Fruit fly (Drosophila melanogaster) whole organism, prepupa: ENCODE data around the gene Hayan.

Experiments used
- Blimp-1 ChIP-seq: fragments of 200-800 bp; sonication (Bioruptor generic); optimal IDR thresholded peaks from 3 replicates; lab custom pipeline; 2017; ENCODE audit warnings: missing biosample characterization, missing genetic modification characterization, mild to moderate bottlenecking, moderate library complexity, missing genetic modification reagents
- CG10631 ChIP-seq: fragments of 200-800 bp; sonication (Bioruptor generic); optimal IDR thresholded peaks from 2 replicates; lab custom pipeline; 2016; ENCODE audit warnings: missing biosample characterization, missing genetic modification characterization
- CG11294 ChIP-seq: fragments of 200-800 bp; sonication (Bioruptor generic); IDR thresholded peaks from 2 replicates; pipeline ENCODE4 v1.3.6; 2022; ENCODE audit warnings: missing biosample characterization, missing genetic modification characterization
- CG11762 ChIP-seq: fragments of 200-800 bp; sonication (Bioruptor generic); optimal IDR thresholded peaks from 3 replicates; lab custom pipeline; 2016; ENCODE audit warnings: missing biosample characterization, missing genetic modification characterization; ENCODE audit not compliant: insufficient read depth
- CG11902 ChIP-seq: fragments of 200-800 bp; sonication (Bioruptor generic); optimal IDR thresholded peaks from 3 replicates; lab custom pipeline; 2016; ENCODE audit warnings: missing biosample characterization, missing genetic modification characterization
- CG15336 ChIP-seq: fragments of 200-800 bp; sonication (Bioruptor generic); IDR thresholded peaks from 2 replicates; pipeline ENCODE4 v1.3.6; 2022; ENCODE audit warnings: missing biosample characterization, missing genetic modification characterization
- CG31627 ChIP-seq: fragments of 200-800 bp; sonication (Bioruptor generic); optimal IDR thresholded peaks from 3 replicates; lab custom pipeline; 2016; ENCODE audit warnings: missing biosample characterization, missing genetic modification characterization
- CG32006 ChIP-seq: fragments of 200-800 bp; sonication (Bioruptor generic); optimal IDR thresholded peaks from 3 replicates; lab custom pipeline; 2017; ENCODE audit warnings: missing biosample characterization, mild to moderate bottlenecking, missing genetic modification characterization
- CG6163 ChIP-seq: fragments of 200-800 bp; sonication (Bioruptor generic); IDR thresholded peaks from 3 replicates; pipeline ENCODE4 v1.3.6; 2022; ENCODE audit warnings: missing biosample characterization, missing genetic modification characterization
- CG6276 ChIP-seq: fragments of 200-800 bp; sonication (Bioruptor generic); optimal IDR thresholded peaks from 2 replicates; lab custom pipeline; 2017; ENCODE audit warnings: missing biosample characterization, mild to moderate bottlenecking, missing genetic modification characterization
- CG6808 ChIP-seq: fragments of 200-800 bp; sonication (Bioruptor generic); optimal IDR thresholded peaks from 3 replicates; lab custom pipeline; 2017; ENCODE audit warnings: missing biosample characterization, missing genetic modification characterization, mild to moderate bottlenecking, moderate library complexity, missing genetic modification reagents
- CG8119 ChIP-seq: fragments of 200-800 bp; sonication (Bioruptor generic); IDR thresholded peaks from 3 replicates; pipeline ENCODE4 v1.3.6; 2022; ENCODE audit warnings: missing biosample characterization, missing genetic modification characterization
- CG8319 ChIP-seq: fragments of 200-800 bp; sonication (Bioruptor generic); optimal IDR thresholded peaks from 3 replicates; lab custom pipeline; 2016; ENCODE audit warnings: missing biosample characterization, missing genetic modification characterization
- CG8632 ChIP-seq: fragments of 200-800 bp; sonication (Bioruptor generic); optimal IDR thresholded peaks from 3 replicates; lab custom pipeline; 2016; ENCODE audit warnings: missing biosample characterization, missing genetic modification characterization
- Eip75B ChIP-seq: fragments of 200-800 bp; sonication (Bioruptor generic); optimal IDR thresholded peaks from 3 replicates; lab custom pipeline; 2016; ENCODE audit warnings: missing biosample characterization, missing genetic modification characterization
- Eip78C ChIP-seq: fragments of 200-800 bp; sonication (Bioruptor generic); peaks from one replicate; lab custom pipeline; 2016; ENCODE audit warnings: missing biosample characterization, missing genetic modification characterization
- Eip93F ChIP-seq: fragments of 200-800 bp; sonication (Bioruptor generic); optimal IDR thresholded peaks from 2 replicates; lab custom pipeline; 2016; ENCODE audit warnings: missing biosample characterization, mild to moderate bottlenecking, missing genetic modification characterization
- Ets21C ChIP-seq: fragments of 200-800 bp; sonication (Bioruptor generic); optimal IDR thresholded peaks from 3 replicates; lab custom pipeline; 2016; ENCODE audit warnings: missing biosample characterization, missing genetic modification characterization
- Gug ChIP-seq: fragments of 200-800 bp; sonication (Bioruptor generic); IDR thresholded peaks from 2 replicates; pipeline ENCODE4 v1.3.6; 2022; ENCODE audit warnings: missing biosample characterization, missing genetic modification characterization
- Hr39 ChIP-seq: fragments of 200-800 bp; sonication (Bioruptor generic); optimal IDR thresholded peaks from 2 replicates; lab custom pipeline; 2016; ENCODE audit warnings: missing biosample characterization, missing genetic modification characterization
- Hr4 ChIP-seq: fragments of 200-800 bp; sonication (Bioruptor generic); optimal IDR thresholded peaks from 3 replicates; lab custom pipeline; 2016; ENCODE audit warnings: missing biosample characterization, missing genetic modification characterization
- Lpt ChIP-seq: fragments of 200-800 bp; sonication (Bioruptor generic); optimal IDR thresholded peaks from 3 replicates; lab custom pipeline; 2016; ENCODE audit warnings: missing biosample characterization, missing genetic modification characterization
- Sox102F ChIP-seq: fragments of 200-800 bp; sonication (Bioruptor generic); optimal IDR thresholded peaks from 2 replicates; lab custom pipeline; 2016; ENCODE audit warnings: missing biosample characterization, mild to moderate bottlenecking, missing genetic modification characterization
- Sox14 ChIP-seq: fragments of 200-800 bp; sonication (Bioruptor generic); optimal IDR thresholded peaks from 3 replicates; lab custom pipeline; 2016; ENCODE audit warnings: missing biosample characterization, missing genetic modification characterization
- achi ChIP-seq: fragments of 200-800 bp; sonication (Bioruptor generic); optimal IDR thresholded peaks from 3 replicates; lab custom pipeline; 2016; ENCODE audit warnings: missing biosample characterization, missing genetic modification characterization
- acj6 ChIP-seq: fragments of 200-800 bp; sonication (Bioruptor generic); optimal IDR thresholded peaks from 3 replicates; lab custom pipeline; 2016; ENCODE audit warnings: missing biosample characterization, missing genetic modification characterization
- dac ChIP-seq: fragments of 200-800 bp; sonication (Bioruptor generic); optimal IDR thresholded peaks from 2 replicates; lab custom pipeline; 2017; ENCODE audit warnings: missing biosample characterization, mild to moderate bottlenecking, missing genetic modification characterization
- eg ChIP-seq: fragments of 200-800 bp; sonication (Bioruptor generic); IDR thresholded peaks from 3 replicates; pipeline ENCODE4 v1.3.6; 2022; ENCODE audit warnings: missing biosample characterization, missing genetic modification characterization
- fd85E ChIP-seq: fragments of 200-800 bp; sonication (Bioruptor generic); optimal IDR thresholded peaks from 3 replicates; lab custom pipeline; 2016; ENCODE audit warnings: missing biosample characterization, missing genetic modification characterization
- net ChIP-seq: fragments of 200-800 bp; sonication (Bioruptor generic); optimal IDR thresholded peaks from 3 replicates; lab custom pipeline; 2016; ENCODE audit warnings: missing biosample characterization, missing genetic modification characterization
- salr ChIP-seq, 2 experiments: fragments of 200-800 bp; sonication (Bioruptor generic); optimal IDR thresholded peaks; 3 replicates each; lab custom pipeline; 2016 to 2018; ENCODE audit warnings: missing biosample characterization in 2 of 2, missing genetic modification characterization in 2 of 2, mild to moderate bottlenecking in 1 of 2
- ss ChIP-seq, 2 experiments: fragments of 200-800 bp; sonication (Bioruptor generic); optimal IDR thresholded peaks; 2 replicates in 1 of 2; 3 replicates in 1 of 2; lab custom pipeline; 2017 to 2018; ENCODE audit warnings: mild to moderate bottlenecking in 2 of 2, missing biosample characterization in 2 of 2, missing genetic modification characterization in 2 of 2, moderate library complexity in 1 of 2
- svp ChIP-seq: fragments of 200-800 bp; sonication (Bioruptor generic); peaks from one replicate; lab custom pipeline; 2016; ENCODE audit warnings: missing biosample characterization, missing genetic modification characterization

Gene Hayan

DNA sequence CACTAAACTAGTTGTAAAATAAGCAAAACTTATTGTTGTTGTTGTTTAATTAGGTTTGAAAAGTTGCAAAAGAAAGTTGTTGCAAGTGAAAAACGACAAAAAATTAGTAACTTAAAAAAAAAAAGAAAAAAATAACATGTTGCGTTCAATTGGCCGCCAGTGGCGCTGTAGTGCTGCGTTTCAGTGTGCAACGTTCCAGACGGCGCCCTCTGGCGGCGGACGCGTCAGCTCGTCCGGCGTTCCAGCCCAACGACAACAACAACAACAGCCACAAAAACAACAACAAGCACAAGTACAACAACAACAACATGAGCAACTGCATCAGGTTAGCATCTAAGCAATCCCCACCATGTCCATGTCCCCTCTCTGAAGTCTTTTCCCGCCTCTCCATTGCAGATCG is 33.8 kb upstream of the Hayan start (continued):
- TF ChIP-seq Lpt (GFP tag; lab: Kevin White, UChicago) = peak; percentile 47
- peak; percentile 7 for TF ChIP-seq Hr39 (GFP tag; lab: Kevin White, UChicago)
- TF ChIP-seq CG11762 = no peak
- TF ChIP-seq CG6276 (GFP tag; lab: Kevin White, UChicago) = no peak
- no peak for TF ChIP-seq CG11902 (GFP tag; lab: Kevin White, UChicago)
- TF ChIP-seq CG8632 (GFP tag; lab: Kevin White, UChicago) = no peak
- peak; percentile 19 for TF ChIP-seq achi (GFP tag; lab: Kevin White, UChicago)

DNA sequence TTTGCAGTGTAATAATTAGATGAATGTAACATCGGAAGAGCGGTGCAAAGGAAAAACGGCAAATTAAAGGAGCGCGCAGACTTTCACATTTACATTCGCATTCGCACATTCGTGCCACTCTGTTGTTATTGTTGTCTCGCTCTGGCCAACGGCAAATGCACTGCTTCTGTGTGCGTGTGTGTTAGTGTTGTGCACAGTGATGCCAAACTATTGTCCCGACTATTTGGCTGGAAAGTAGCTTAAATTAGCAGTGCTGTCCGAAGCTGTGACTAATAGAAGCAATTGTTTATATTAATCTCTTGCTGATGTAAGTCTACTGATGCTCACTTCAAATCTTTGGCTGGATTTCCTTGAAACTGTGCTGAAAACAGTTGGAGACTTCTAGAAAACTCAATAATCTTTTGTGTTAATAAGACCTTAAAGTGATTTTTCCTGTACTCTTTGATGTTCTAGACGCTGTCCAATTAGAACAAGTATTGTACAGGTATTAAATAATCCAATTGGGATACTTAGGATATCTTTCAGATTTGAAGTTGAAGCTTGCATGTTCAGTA is 32.5 kb upstream of the Hayan start:
- TF ChIP-seq eg (GFP tag; lab: Robert Waterston, UW) = 0 out of 3 replicates have a peak, but pooled peaks have one; percentile 24
- TF ChIP-seq Eip75B (GFP tag; lab: Kevin White, UChicago) = peak; percentile 6
- TF ChIP-seq Sox102F = peak; percentile 15
- peak; percentile 15 for TF ChIP-seq acj6 (GFP tag; lab: Kevin White, UChicago)
- peak; percentile 58 for TF ChIP-seq svp (GFP tag; lab: Kevin White, UChicago)
- peak; percentile 2 for TF ChIP-seq Ets21C (GFP tag; lab: Kevin White, UChicago)
- TF ChIP-seq CG6808 (GFP tag; lab: Kevin White, UChicago) = peak; percentile 48
- TF ChIP-seq CG8119 (GFP tag; lab: Robert Waterston, UW) = no peak
- peak in 1 of 2 experiments; percentile 20 for TF ChIP-seq salr (GFP tag; optimal IDR thresholded peaks at IDR 0.05; lab: Kevin White, UChicago)
- peak; percentile 39 for TF ChIP-seq Eip78C (GFP tag; lab: Kevin White, UChicago)
- TF ChIP-seq Hr39 (GFP tag; lab: Kevin White, UChicago) = peak; percentile 11
- TF ChIP-seq CG6163 (GFP tag; lab: Robert Waterston, UW) = 0 out of 3 replicates have a peak, but pooled peaks have one; percentile 27
- no peak for TF ChIP-seq Blimp-1 (GFP tag; lab: Kevin White, UChicago)
- TF ChIP-seq CG11294 (GFP tag; lab: Robert Waterston, UW) = no peak

DNA sequence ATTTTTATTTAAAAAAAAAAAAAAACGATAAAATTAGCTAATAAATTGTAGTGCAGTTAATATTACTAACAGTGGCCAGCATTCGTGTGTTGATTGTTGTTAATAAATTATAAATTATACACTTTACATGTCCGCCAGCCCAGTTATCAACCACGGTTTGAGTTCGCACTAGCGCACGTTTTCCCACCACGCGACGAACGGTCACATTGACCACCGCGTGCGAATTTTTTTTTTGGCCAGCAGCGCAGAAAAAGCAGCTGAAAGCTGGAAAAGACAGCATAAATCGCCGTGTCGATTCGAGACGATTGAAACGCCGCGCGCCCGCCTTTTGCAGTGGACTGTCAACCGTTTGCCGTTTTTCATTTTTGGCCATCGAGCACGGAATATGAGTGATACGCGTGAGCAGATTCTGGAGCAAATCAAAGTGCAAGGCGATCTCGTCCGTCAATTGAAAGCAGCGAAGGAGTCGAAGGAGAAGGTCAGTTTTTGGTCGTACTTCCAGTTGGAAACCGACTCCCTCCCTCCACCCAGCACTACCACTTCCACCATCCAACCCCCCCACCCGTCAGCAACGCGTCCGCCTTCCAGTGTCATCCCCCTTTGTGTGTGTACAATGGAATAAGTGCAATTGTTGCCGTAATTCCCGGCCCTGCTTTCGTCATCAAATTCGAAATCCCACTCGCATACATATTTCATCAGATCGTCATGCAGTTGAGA is 31.8 kb upstream of the Hayan start, which contains the start of the genes Bx and HisRS:
Bx (plus strand) TSS at position 224 of the 717 bp plus-strand sequence.
HisRS (plus strand) TSS at position 224 of the 717 bp plus-strand sequence.
- TF ChIP-seq CG31627 (GFP tag; lab: Kevin White, UChicago) (no peak), Hr4 (GFP tag; lab: Kevin White, UChicago) (no peak), svp (GFP tag; lab: Kevin White, UChicago) (no peak), eg (GFP tag; lab: Robert Waterston, UW) (peak; percentile 26; the same call in 1 of the 3 replicates), CG6276 (GFP tag; lab: Kevin White, UChicago) (peak; percentile 2), Eip78C (GFP tag; lab: Kevin White, UChicago) (peak; percentile 9), Blimp-1 (GFP tag; lab: Kevin White, UChicago) (no peak), Eip93F (no peak), Sox14 (no peak)

DNA sequence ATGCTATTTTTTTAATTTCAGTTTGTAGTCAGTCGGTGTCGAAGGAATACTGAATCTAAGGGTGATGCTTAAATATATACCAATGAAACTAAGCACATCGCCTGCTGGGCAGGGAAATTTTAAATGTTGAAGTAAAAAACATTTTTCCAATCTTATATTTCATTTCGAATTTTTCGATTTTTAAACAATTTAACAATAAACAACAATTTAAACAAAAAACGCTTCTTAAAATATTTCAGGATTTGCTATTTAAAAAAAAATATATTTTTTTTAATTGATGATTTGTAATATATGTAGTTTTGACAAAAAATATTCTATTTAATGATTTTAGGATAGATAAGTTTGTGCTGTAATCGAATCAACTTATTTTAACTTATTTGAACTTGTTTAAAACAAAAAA is 31.2 kb upstream of the Hayan start, which contains the start of gene CG6470:
CG6470 (minus strand) TSS at position 101 of the 400 bp plus-strand sequence.
- TF ChIP-seq Sox102F (no peak), dac (GFP tag; lab: Kevin White, UChicago) (no peak), CG10631 (GFP tag; lab: Kevin White, UChicago) (no peak)
- TF ChIP-seq, all 60 proteins: peak for 0

DNA sequence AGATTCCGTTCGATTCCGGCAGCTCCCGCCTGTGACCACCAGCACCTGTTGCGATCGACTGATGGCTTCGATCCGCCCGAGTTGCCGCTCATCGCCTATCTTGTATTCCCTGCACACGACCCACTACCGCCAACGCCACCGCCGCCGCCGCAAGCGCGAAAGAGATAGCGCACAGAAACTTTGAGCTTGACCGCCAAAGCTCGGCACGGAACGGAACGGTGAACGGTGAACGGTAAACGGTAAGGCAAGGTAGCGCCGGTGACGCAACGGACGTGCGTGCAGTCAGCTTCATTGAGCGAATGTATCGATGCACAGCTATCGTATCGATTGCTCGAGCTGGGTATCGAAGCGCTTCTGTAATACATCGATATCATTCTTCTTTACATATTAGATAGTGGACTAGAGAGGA is 28.7 kb upstream of the Hayan start, which contains the start of gene Ggt-1:
Ggt-1 (minus strand) TSS at position 251 of the 409 bp plus-strand sequence.
- TF ChIP-seq CG15336 (GFP tag; lab: Robert Waterston, UW) (no peak), CG8319 (GFP tag; lab: Kevin White, UChicago) (no peak), net (GFP tag; lab: Kevin White, UChicago) (no peak), ss (GFP tag; optimal IDR thresholded peaks at IDR 0.05; lab: Kevin White, UChicago) (peak in 1 of 2 experiments; percentile 12), CG11902 (GFP tag; lab: Kevin White, UChicago) (no peak), Blimp-1 (GFP tag; lab: Kevin White, UChicago) (no peak), CG11294 (GFP tag; lab: Robert Waterston, UW) (no peak), fd85E (GFP tag; lab: Kevin White, UChicago) (no peak), Eip78C (GFP tag; lab: Kevin White, UChicago) (peak; percentile 33), CG32006 (no peak), CG6163 (GFP tag; lab: Robert Waterston, UW) (0 out of 3 replicates have a peak, but pooled peaks have one; percentile 14), eg (GFP tag; lab: Robert Waterston, UW) (no peak), Gug (GFP tag; lab: Robert Waterston, UW) (no peak), Lpt (GFP tag; lab: Kevin White, UChicago) (no peak), svp (GFP tag; lab: Kevin White, UChicago) (peak; percentile 91)
